Worm (Caenorhabditis elegans): Measurements from ENCODE around the gene F10C2.4.
A peak's percentile ranks its signal among the peaks of the same experiment; 100 is the strongest.

Gene F10C2.4

DNA sequence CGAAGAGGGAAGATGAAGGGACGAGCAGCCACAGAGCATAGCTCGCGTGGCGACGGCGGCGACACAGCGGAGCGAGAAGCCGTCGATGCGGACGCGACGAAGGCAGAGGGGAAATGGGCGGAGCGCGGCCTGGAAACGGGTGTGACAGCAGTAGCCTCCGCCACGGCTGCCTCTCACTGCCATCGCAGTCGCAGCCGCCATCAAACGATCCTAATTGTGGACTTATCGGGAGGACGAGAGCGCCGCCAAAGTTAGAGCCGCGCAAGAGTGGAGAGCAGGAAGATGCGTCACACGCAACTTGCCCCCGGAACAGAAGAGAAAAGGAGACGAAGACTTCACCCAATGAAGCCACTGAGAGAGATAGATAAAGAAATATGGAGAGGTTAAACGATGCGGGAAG, 17.1 kb upstream of the F10C2.4 start (continued):
- no peak for TF ChIP-seq F10E7.11 (tag; optimal IDR thresholded peaks at IDR 0.05)
- TF ChIP-seq atf-7 (tag; optimal IDR thresholded peaks at IDR 0.05): no peak
- no peak for TF ChIP-seq K11D2.4 (GFP tag; IDR thresholded peaks at IDR 0.05)
- TF ChIP-seq hsf-1 (GFP tag; IDR thresholded peaks at IDR 0.05): no peak
- no peak for TF ChIP-seq mes-4 (tag; optimal IDR thresholded peaks at IDR 0.05)
- TF ChIP-seq hmg-20 (GFP tag; IDR thresholded peaks at IDR 0.05): no peak
- no peak for TF ChIP-seq snpc-4 (GFP tag; optimal IDR thresholded peaks at IDR 0.05)
- TF ChIP-seq snpc-4 (tag; optimal IDR thresholded peaks at IDR 0.05): peak in 1 of 4 experiments; percentile 7
- no peak for TF ChIP-seq rpc-1 (optimal IDR thresholded peaks at IDR 0.05)
- no peak for TF ChIP-seq rpc-1 (tag; optimal IDR thresholded peaks at IDR 0.05)
- TF ChIP-seq C17E4.6 (GFP tag; IDR thresholded peaks at IDR 0.05): no peak
- no peak for TF ChIP-seq tbx-9 (tag; optimal IDR thresholded peaks at IDR 0.05; ENCODE audit: borderline replicate concordance)
- no peak for TF ChIP-seq ama-1 (optimal IDR thresholded peaks at IDR 0.05)
- TF ChIP-seq ama-1 (GFP tag; optimal IDR thresholded peaks at IDR 0.05): no peak
- TF ChIP-seq K12H6.12 (tag; optimal IDR thresholded peaks at IDR 0.05): peak; percentile 49
- TF ChIP-seq lin-54 (GFP tag; optimal IDR thresholded peaks at IDR 0.05): no peak
- no peak for TF ChIP-seq F23B12.7 (tag; optimal IDR thresholded peaks at IDR 0.05; ENCODE audit: insufficient read depth)
- no peak for TF ChIP-seq bed-2 (GFP tag; IDR thresholded peaks at IDR 0.05)
- no peak for TF ChIP-seq dpl-1 (GFP tag; optimal IDR thresholded peaks at IDR 0.05)
- TF ChIP-seq F55B11.4 (tag; optimal IDR thresholded peaks at IDR 0.05; ENCODE audit: borderline replicate concordance, insufficient read depth): no peak
- TF ChIP-seq athp-1 (tag; optimal IDR thresholded peaks at IDR 0.05): no peak
- no peak for TF ChIP-seq nhr-27 (tag; optimal IDR thresholded peaks at IDR 0.05)
- TF ChIP-seq nfya-2 (GFP tag; IDR thresholded peaks at IDR 0.05): no peak
- no peak for TF ChIP-seq F49E8.2 (tag; optimal IDR thresholded peaks at IDR 0.05; ENCODE audit: insufficient read depth)
- TF ChIP-seq lin-40 (tag; optimal IDR thresholded peaks at IDR 0.05): peak; percentile 23
- no peak for TF ChIP-seq D2030.7 (GFP tag; IDR thresholded peaks at IDR 0.05)
- TF ChIP-seq aptf-2 (GFP tag; conservative IDR thresholded peaks at IDR 0.05): no peak
- no peak for TF ChIP-seq T07F8.4 (tag; optimal IDR thresholded peaks at IDR 0.05)
- no peak for TF ChIP-seq Y53F4B.3 (GFP tag; IDR thresholded peaks at IDR 0.05)
- TF ChIP-seq ztf-26 (tag; optimal IDR thresholded peaks at IDR 0.05): no peak
- TF ChIP-seq ceh-58 (GFP tag; IDR thresholded peaks at IDR 0.05): no peak
- no peak for TF ChIP-seq attf-5 (GFP tag; optimal IDR thresholded peaks at IDR 0.05)
- no peak for TF ChIP-seq repo-1 (tag; optimal IDR thresholded peaks at IDR 0.05)
- TF ChIP-seq chd-7 (tag; optimal IDR thresholded peaks at IDR 0.05): no peak
- TF ChIP-seq F37B4.10 (GFP tag; IDR thresholded peaks at IDR 0.05): no peak

DNA sequence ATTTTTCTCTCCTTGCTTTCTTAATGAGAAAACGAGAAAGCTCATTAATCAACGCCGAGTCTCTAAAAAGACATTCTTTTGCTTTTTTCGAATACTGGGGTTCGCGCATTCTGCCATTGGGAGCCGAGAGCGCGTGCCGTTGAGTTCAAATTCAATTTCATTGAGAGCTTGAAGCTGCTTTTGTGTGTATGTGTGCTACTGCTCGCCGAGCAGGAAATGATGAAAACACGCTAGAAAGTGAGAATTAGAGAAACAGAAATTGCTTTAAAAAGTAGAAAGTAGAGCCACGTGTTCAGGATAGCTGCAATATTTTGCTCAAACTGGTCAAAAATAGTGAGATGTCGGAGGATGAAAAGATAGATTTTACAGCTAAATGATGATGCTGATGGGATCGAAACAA, 15.7 kb upstream of the F10C2.4 start:
- TF ChIP-seq zfh-2 (GFP tag; conservative IDR thresholded peaks at IDR 0.05) (peak; percentile 29; the same call in 1 of the 2 replicates), chd-7 (tag; optimal IDR thresholded peaks at IDR 0.05) (peak; percentile 15), K12H6.12 (tag; optimal IDR thresholded peaks at IDR 0.05) (peak; percentile 28), athp-1 (tag; optimal IDR thresholded peaks at IDR 0.05) (no peak), ceh-58 (GFP tag; IDR thresholded peaks at IDR 0.05) (no peak)

DNA sequence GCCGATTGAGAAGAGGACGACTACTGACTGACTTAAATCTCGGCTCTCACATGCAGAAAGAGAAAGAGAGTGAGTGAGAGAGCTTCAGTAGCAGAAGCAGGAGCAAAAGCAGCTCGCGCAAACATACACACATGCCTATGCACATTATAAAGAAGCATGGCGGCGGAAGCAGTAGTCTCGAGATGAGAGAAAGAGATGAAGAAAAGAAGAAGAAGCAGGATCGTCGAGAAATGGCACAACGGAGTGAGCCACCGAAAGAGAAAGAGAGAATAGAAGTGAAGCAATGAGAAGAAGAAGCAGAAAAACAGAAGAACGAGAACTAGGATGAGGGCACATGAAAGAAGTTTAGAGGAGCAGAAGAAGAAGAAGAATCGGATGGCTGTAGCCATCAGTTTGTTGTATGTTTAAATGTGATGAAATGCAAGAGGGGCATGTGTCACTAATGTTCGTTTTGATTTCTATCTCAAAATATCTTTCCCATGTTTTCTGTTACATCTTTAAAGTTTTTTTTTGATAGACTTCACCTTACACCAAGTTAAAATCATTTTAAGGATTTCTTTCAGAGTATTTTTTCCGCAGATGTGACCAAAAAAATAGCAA, 14.4 kb upstream of the F10C2.4 start:
- TF ChIP-seq hmg-1.2 (GFP tag; IDR thresholded peaks at IDR 0.05): peak; percentile 26; the same call in 1 of the 2 replicates
- no peak for TF ChIP-seq nfyb-1 (GFP tag; IDR thresholded peaks at IDR 0.05)
- peak; percentile 12 for TF ChIP-seq ceh-27 (GFP tag; optimal IDR thresholded peaks at IDR 0.05)
- no peak for TF ChIP-seq nhr-179 (tag; optimal IDR thresholded peaks at IDR 0.05)
- no peak for TF ChIP-seq lag-1 (GFP tag; IDR thresholded peaks at IDR 0.05)
- no peak for TF ChIP-seq F10E7.11 (tag; optimal IDR thresholded peaks at IDR 0.05)
- peak; percentile 66 for TF ChIP-seq K12H6.12 (tag; optimal IDR thresholded peaks at IDR 0.05)
- no peak for TF ChIP-seq sdz-38 (tag; optimal IDR thresholded peaks at IDR 0.05)
- TF ChIP-seq zfh-2 (GFP tag; conservative IDR thresholded peaks at IDR 0.05): peak; percentile 74
- no peak for TF ChIP-seq pha-4 (tag; optimal IDR thresholded peaks at IDR 0.05)
- TF ChIP-seq lin-40 (tag; optimal IDR thresholded peaks at IDR 0.05): no peak
- TF ChIP-seq lin-26 (GFP tag; IDR thresholded peaks at IDR 0.05): no peak
- TF ChIP-seq attf-5 (GFP tag; optimal IDR thresholded peaks at IDR 0.05): peak; percentile 30
- 0 out of 2 replicates have a peak, but pooled peaks have one; percentile 7 for TF ChIP-seq rcor-1 (GFP tag; IDR thresholded peaks at IDR 0.05)
- TF ChIP-seq ztf-28 (GFP tag; IDR thresholded peaks at IDR 0.05): no peak
- no peak for TF ChIP-seq repo-1 (tag; optimal IDR thresholded peaks at IDR 0.05)
- no peak for TF ChIP-seq xnd-1 (tag; optimal IDR thresholded peaks at IDR 0.05)
- TF ChIP-seq zim-3 (tag; optimal IDR thresholded peaks at IDR 0.05): no peak

Measured in whole organism, young adult.